Worm (Caenorhabditis elegans) whole organism, late embryonic: Measurements from ENCODE around the gene srx-67.

Experiments
- C38D4.7 ChIP-seq: fragments of 200-800 bp; sonication (Bioruptor generic); optimal IDR thresholded peaks from 2 replicates; lab custom pipeline; 2018; ENCODE audit warnings: mild to moderate bottlenecking, missing genetic modification characterization, moderate library complexity, missing compliant biosample characterization
- F13H6.1 ChIP-seq: sonication (generic microtip); optimal IDR thresholded peaks from 2 replicates; lab custom pipeline; 2016; ENCODE audit warnings: missing genetic modification characterization, missing compliant biosample characterization
- K02D7.2 ChIP-seq: sonication (generic microtip); optimal IDR thresholded peaks from 2 replicates; lab custom pipeline; 2017; ENCODE audit warnings: mild to moderate bottlenecking, missing genetic modification characterization, missing compliant biosample characterization
- T23F11.4 ChIP-seq: fragments of 200-800 bp; sonication (Bioruptor generic); optimal IDR thresholded peaks from 2 replicates; lab custom pipeline; 2018; ENCODE audit warnings: mild to moderate bottlenecking, missing genetic modification characterization, missing compliant biosample characterization
- Y22D7AL.16 ChIP-seq: sonication (generic microtip); optimal IDR thresholded peaks from 2 replicates; lab custom pipeline; 2016; ENCODE audit warnings: missing genetic modification characterization, missing compliant biosample characterization
- ama-1 ChIP-seq: fragments of 150-350 bp; optimal IDR thresholded peaks from 2 replicates; lab custom pipeline; 2014
- ceh-14 ChIP-seq: sonication (generic microtip); optimal IDR thresholded peaks from 2 replicates; lab custom pipeline; 2016; ENCODE audit warnings: missing genotype, missing genetic modification characterization, missing compliant biosample characterization
- ceh-18 ChIP-seq: sonication (generic microtip); optimal IDR thresholded peaks from 2 replicates; lab custom pipeline; 2016; ENCODE audit warnings: missing genetic modification characterization, missing compliant biosample characterization
- ceh-2 ChIP-seq: sonication (generic microtip); optimal IDR thresholded peaks from 2 replicates; lab custom pipeline; 2016; ENCODE audit warnings: missing genotype, missing genetic modification characterization, missing compliant biosample characterization
- ceh-22 ChIP-seq: sonication (generic microtip); optimal IDR thresholded peaks from 2 replicates; lab custom pipeline; 2017; ENCODE audit warnings: missing biosample characterization, missing genetic modification characterization
- ceh-24 ChIP-seq: sonication (generic microtip); optimal IDR thresholded peaks from 2 replicates; lab custom pipeline; 2016; ENCODE audit warnings: mild to moderate bottlenecking, missing genetic modification characterization, missing compliant biosample characterization
- ceh-34 ChIP-seq: sonication (generic microtip); optimal IDR thresholded peaks from 2 replicates; lab custom pipeline; 2016; ENCODE audit warnings: mild to moderate bottlenecking, missing genetic modification characterization, missing compliant biosample characterization
- ceh-6 ChIP-seq: fragments of 200-800 bp; sonication (Bioruptor generic); optimal IDR thresholded peaks from 2 replicates; lab custom pipeline; 2018; ENCODE audit warnings: mild to moderate bottlenecking, missing genetic modification characterization, missing compliant biosample characterization
- ceh-9 ChIP-seq: sonication (generic microtip); optimal IDR thresholded peaks from 2 replicates; lab custom pipeline; 2016; ENCODE audit warnings: mild to moderate bottlenecking, missing genetic modification characterization, inconsistent platforms, missing compliant biosample characterization
- elt-2 ChIP-seq: sonication (generic microtip); optimal IDR thresholded peaks from 2 replicates; lab custom pipeline; 2016; ENCODE audit warnings: missing genetic modification reagents, missing genetic modification characterization, missing compliant biosample characterization
- ets-4 ChIP-seq: sonication (generic microtip); optimal IDR thresholded peaks from 2 replicates; lab custom pipeline; 2016; ENCODE audit warnings: missing genetic modification characterization, missing compliant biosample characterization
- eyg-1 ChIP-seq: sonication (generic microtip); optimal IDR thresholded peaks from 2 replicates; lab custom pipeline; 2016; ENCODE audit warnings: missing genotype, missing genetic modification characterization, missing compliant biosample characterization
- fkh-6 ChIP-seq: sonication (generic microtip); optimal IDR thresholded peaks from 2 replicates; lab custom pipeline; 2016; ENCODE audit warnings: missing genetic modification characterization, missing compliant biosample characterization
- hlh-15 ChIP-seq: sonication (generic microtip); optimal IDR thresholded peaks from 2 replicates; lab custom pipeline; 2016; ENCODE audit warnings: missing genetic modification characterization, missing compliant biosample characterization
- hlh-6 ChIP-seq: sonication (generic microtip); optimal IDR thresholded peaks from 2 replicates; lab custom pipeline; 2016; ENCODE audit warnings: missing genotype, missing genetic modification characterization, missing compliant biosample characterization
- hlh-8 ChIP-seq: sonication (generic microtip); optimal IDR thresholded peaks from 2 replicates; lab custom pipeline; 2016; ENCODE audit warnings: missing genotype, missing genetic modification characterization, missing compliant biosample characterization
- lim-6 ChIP-seq: sonication (generic microtip); optimal IDR thresholded peaks from 2 replicates; lab custom pipeline; 2016; ENCODE audit warnings: missing genetic modification characterization, missing compliant biosample characterization
- lin-11 ChIP-seq: fragments of 200-800 bp; sonication (Bioruptor generic); optimal IDR thresholded peaks from 2 replicates; lab custom pipeline; 2018; ENCODE audit warnings: mild to moderate bottlenecking, missing genetic modification characterization, missing compliant biosample characterization
- mec-3 ChIP-seq: sonication (generic microtip); optimal IDR thresholded peaks from 2 replicates; lab custom pipeline; 2016; ENCODE audit warnings: borderline replicate concordance, missing genetic modification characterization, missing compliant biosample characterization
- nhr-11 ChIP-seq: fragments of 150-350 bp; optimal IDR thresholded peaks from 2 replicates; lab custom pipeline; 2014; ENCODE audit warnings: missing biosample characterization, missing genetic modification characterization
- nhr-232 ChIP-seq: sonication (generic microtip); optimal IDR thresholded peaks from 2 replicates; lab custom pipeline; 2016; ENCODE audit warnings: missing genetic modification characterization, missing compliant biosample characterization
- npax-4 ChIP-seq: sonication (generic microtip); optimal IDR thresholded peaks from 2 replicates; lab custom pipeline; 2016; ENCODE audit warnings: missing genetic modification characterization, missing compliant biosample characterization
- pag-3 ChIP-seq: sonication (generic microtip); optimal IDR thresholded peaks from 2 replicates; lab custom pipeline; 2016; ENCODE audit warnings: missing compliant biosample characterization, missing genetic modification characterization, borderline replicate concordance
- pha-4 ChIP-seq: fragments of 150-350 bp; optimal IDR thresholded peaks from 2 replicates; lab custom pipeline; 2018; ENCODE audit warnings: missing biosample characterization, missing genetic modification reagents, missing genetic modification characterization
- pqm-1 ChIP-seq: sonication (generic microtip); optimal IDR thresholded peaks from 2 replicates; lab custom pipeline; 2016; ENCODE audit warnings: missing genetic modification characterization, missing compliant biosample characterization
- pros-1 ChIP-seq: fragments of 150-350 bp; optimal IDR thresholded peaks from 2 replicates; lab custom pipeline; 2014; ENCODE audit warnings: missing biosample characterization, missing genetic modification reagents, missing genetic modification characterization
- ref-2 ChIP-seq: sonication (generic microtip); optimal IDR thresholded peaks from 2 replicates; lab custom pipeline; 2016; ENCODE audit warnings: missing genetic modification characterization, missing compliant biosample characterization
- rnt-1 ChIP-seq: sonication (generic microtip); optimal IDR thresholded peaks from 2 replicates; lab custom pipeline; 2016; ENCODE audit warnings: missing genetic modification characterization, missing compliant biosample characterization
- sox-2 ChIP-seq: fragments of 200-800 bp; sonication (Bioruptor generic); IDR thresholded peaks from 2 replicates; pipeline ENCODE4 v1.3.6; 2022; ENCODE audit warnings: missing genetic modification reagents, missing genetic modification characterization, missing compliant biosample characterization
- sox-4 ChIP-seq: sonication (generic microtip); optimal IDR thresholded peaks from 2 replicates; lab custom pipeline; 2017; ENCODE audit warnings: mild to moderate bottlenecking, missing genetic modification characterization, inconsistent platforms, missing compliant biosample characterization
- syd-9 ChIP-seq: sonication (generic microtip); optimal IDR thresholded peaks from 2 replicates; lab custom pipeline; 2016; ENCODE audit warnings: mild to moderate bottlenecking, missing genetic modification characterization, moderate library complexity, missing compliant biosample characterization
- tbx-2 ChIP-seq: sonication (generic microtip); optimal IDR thresholded peaks from 2 replicates; lab custom pipeline; 2016; ENCODE audit warnings: missing genetic modification characterization, missing compliant biosample characterization
- tbx-7 ChIP-seq: sonication (generic microtip); optimal IDR thresholded peaks from 2 replicates; lab custom pipeline; 2016; ENCODE audit warnings: missing genotype, missing genetic modification characterization, missing compliant biosample characterization
- unc-55 ChIP-seq: sonication (generic microtip); optimal IDR thresholded peaks from 2 replicates; lab custom pipeline; 2017; ENCODE audit warnings: missing biosample characterization, missing genetic modification reagents, missing genetic modification characterization
- zip-5 ChIP-seq: sonication (generic microtip); optimal IDR thresholded peaks from 2 replicates; lab custom pipeline; 2016; ENCODE audit warnings: missing genetic modification characterization, missing compliant biosample characterization
- ztf-16 ChIP-seq: sonication (generic microtip); optimal IDR thresholded peaks from 2 replicates; lab custom pipeline; 2017; ENCODE audit warnings: missing genetic modification characterization, missing compliant biosample characterization

The srx-67 gene

ce11 chrV:3896018-3896417, 20.6 kb upstream of the srx-67 start:
- TF ChIP-seq ets-4 (tag; lab: Kevin White, UChicago) (no peak), nhr-232 (no peak), npax-4 (tag; lab: Kevin White, UChicago) (no peak), pag-3 (tag; lab: Kevin White, UChicago) (no peak), F13H6.1 (tag; lab: Kevin White, UChicago) (no peak)

ce11 chrV:3900102-3900501, 16.5 kb upstream of the srx-67 start, which contains the start of gene irld-22:
Gene irld-22, minus strand, starts transcription at chrV:3900202.
- no peak for TF ChIP-seq hlh-6 (tag; lab: Kevin White, UChicago)
- no peak for TF ChIP-seq ref-2
- no peak for TF ChIP-seq rnt-1 (tag; lab: Kevin White, UChicago)
- TF ChIP-seq nhr-11 (tag; lab: Kevin White, UChicago): no peak
- TF ChIP-seq eyg-1 (tag; lab: Kevin White, UChicago): no peak
- TF ChIP-seq ceh-18: no peak
- TF ChIP-seq zip-5 (tag; lab: Kevin White, UChicago): no peak
- no peak for TF ChIP-seq sox-2 (GFP tag; lab: Robert Waterston, UW)
- no peak for TF ChIP-seq hlh-15 (tag; lab: Kevin White, UChicago)
- no peak for TF ChIP-seq pag-3 (tag; lab: Kevin White, UChicago)
- TF ChIP-seq unc-55 (GFP tag; lab: Kevin White, UChicago): no peak
- no peak for TF ChIP-seq elt-2
- TF ChIP-seq F13H6.1 (tag; lab: Kevin White, UChicago): no peak
- no peak for TF ChIP-seq syd-9 (tag; lab: Kevin White, UChicago)
- no peak for TF ChIP-seq ztf-16
- TF ChIP-seq ceh-2 (tag; lab: Kevin White, UChicago): no peak

- TF ChIP-seq ceh-9 (tag; lab: Kevin White, UChicago) (no peak), lin-11 (tag; lab: Kevin White, UChicago) (no peak), tbx-2 (no peak), ceh-14 (no peak), pag-3 (tag; lab: Kevin White, UChicago) (no peak), ama-1 (lab: Kevin White, UChicago) (no peak), T23F11.4 (no peak), hlh-8 (tag; lab: Kevin White, UChicago) (no peak), ceh-6 (GFP tag; lab: Kevin White, UChicago) (no peak), K02D7.2 (tag; lab: Kevin White, UChicago) (no peak), elt-2 (no peak), nhr-11 (tag; lab: Kevin White, UChicago) (no peak), pqm-1 (tag; lab: Kevin White, UChicago) (no peak), tbx-7 (tag; lab: Kevin White, UChicago) (no peak), pha-4 (tag; lab: Kevin White, UChicago) (no peak), sox-4 (tag; lab: Kevin White, UChicago) (no peak), F13H6.1 (tag; lab: Kevin White, UChicago) (no peak)
- TF ChIP-seq, all 69 proteins: peak for 0
Observed at ce11 chrV:3902458-3903157, 14.0 kb upstream of the srx-67 start, which contains the start of the genes str-229 and srh-190. Gene str-229, minus strand, starts transcription at chrV:3902558. Gene srh-190, plus strand, starts transcription at chrV:3903107.

- TF ChIP-seq pros-1 (tag; lab: Kevin White, UChicago): no peak
- no peak for TF ChIP-seq lim-6 (tag; lab: Kevin White, UChicago)
- TF ChIP-seq pha-4 (tag; lab: Kevin White, UChicago): no peak
- no peak for TF ChIP-seq ref-2
- TF ChIP-seq ceh-22 (tag; lab: Kevin White, UChicago): no peak
- no peak for TF ChIP-seq unc-55 (GFP tag; lab: Kevin White, UChicago)
- TF ChIP-seq ceh-34: no peak
- TF ChIP-seq ceh-6 (GFP tag; lab: Kevin White, UChicago): no peak
- no peak for TF ChIP-seq Y22D7AL.16 (tag; lab: Kevin White, UChicago)
- no peak for TF ChIP-seq lin-11 (tag; lab: Kevin White, UChicago)
- TF ChIP-seq fkh-6: no peak
- no peak for TF ChIP-seq ceh-24 (tag; lab: Kevin White, UChicago)
- no peak for TF ChIP-seq hlh-8 (tag; lab: Kevin White, UChicago)
- no peak for TF ChIP-seq nhr-11 (tag; lab: Kevin White, UChicago)
- TF ChIP-seq C38D4.7 (GFP tag; lab: Kevin White, UChicago): no peak
- no peak for TF ChIP-seq ztf-16
- no peak for TF ChIP-seq mec-3
Observed at ce11 chrV:3903424-3903823, 13.2 kb upstream of the srx-67 start.
